Fruit fly (Drosophila melanogaster) whole organism, embryonic: ENCODE results near the gene Tango2.

Experiments used
- Asciz ChIP-seq: fragments of 200-800 bp; sonication (Bioruptor generic); optimal IDR thresholded peaks from 2 replicates; lab custom pipeline; 2017; ENCODE audit warnings: missing biosample characterization, mild to moderate bottlenecking, missing genetic modification characterization, missing genetic modification reagents
- CG10147 ChIP-seq: fragments of 200-800 bp; sonication (Bioruptor generic); optimal IDR thresholded peaks from 2 replicates; lab custom pipeline; 2019; ENCODE audit warnings: missing biosample characterization, mild to moderate bottlenecking, missing genetic modification characterization, moderate library complexity
- CG10274 ChIP-seq: fragments of 200-800 bp; sonication (Bioruptor generic); optimal IDR thresholded peaks from 3 replicates; lab custom pipeline; 2017; ENCODE audit warnings: missing biosample characterization, mild to moderate bottlenecking, missing genetic modification characterization
- CG10462 ChIP-seq: fragments of 200-800 bp; sonication (Bioruptor generic); optimal IDR thresholded peaks from 2 replicates; lab custom pipeline; 2016; ENCODE audit warnings: missing biosample characterization, missing genetic modification characterization
- CG10565 ChIP-seq: fragments of 200-800 bp; sonication (Bioruptor generic); optimal IDR thresholded peaks from 3 replicates; lab custom pipeline; 2016; ENCODE audit warnings: missing biosample characterization, mild to moderate bottlenecking, missing genetic modification characterization
- CG12155 ChIP-seq: fragments of 200-800 bp; sonication (Bioruptor generic); optimal IDR thresholded peaks from 3 replicates; lab custom pipeline; 2016; ENCODE audit warnings: missing biosample characterization, missing genetic modification characterization
- CG12659 ChIP-seq: fragments of 200-800 bp; sonication (Bioruptor generic); optimal IDR thresholded peaks from 3 replicates; lab custom pipeline; 2017; ENCODE audit warnings: mild to moderate bottlenecking, missing biosample characterization, missing genetic modification reagents, missing genetic modification characterization
- CG12769 ChIP-seq: fragments of 200-800 bp; sonication (Bioruptor generic); optimal IDR thresholded peaks from 2 replicates; lab custom pipeline; 2019; ENCODE audit warnings: missing biosample characterization, mild to moderate bottlenecking, missing genetic modification characterization, moderate library complexity
- CG13424 ChIP-seq: fragments of 200-800 bp; sonication (Bioruptor generic); optimal IDR thresholded peaks from 2 replicates; lab custom pipeline; 2019; ENCODE audit warnings: missing biosample characterization, mild to moderate bottlenecking, missing genetic modification characterization, moderate library complexity
- CG14965 ChIP-seq: fragments of 200-800 bp; sonication (Bioruptor generic); optimal IDR thresholded peaks from 2 replicates; lab custom pipeline; 2016; ENCODE audit warnings: missing biosample characterization, missing genetic modification characterization, borderline replicate concordance
- CG18619 ChIP-seq: fragments of 200-800 bp; sonication (Bioruptor generic); optimal IDR thresholded peaks from 3 replicates; lab custom pipeline; 2017; ENCODE audit warnings: missing biosample characterization, mild to moderate bottlenecking, missing genetic modification characterization
- CG31441 ChIP-seq: fragments of 200-800 bp; sonication (Bioruptor generic); IDR thresholded peaks from 2 replicates; pipeline ENCODE4 v1.3.6; 2022; ENCODE audit warnings: missing biosample characterization, missing genetic modification characterization
- CG3847 ChIP-seq: fragments of 200-800 bp; sonication (Bioruptor generic); IDR thresholded peaks from 2 replicates; pipeline ENCODE4 v1.3.6; 2022; ENCODE audit warnings: missing biosample characterization, missing genetic modification characterization
- CG42726 ChIP-seq: fragments of 200-800 bp; sonication (Bioruptor generic); IDR thresholded peaks from 2 replicates; pipeline ENCODE4 v1.3.6; 2022; ENCODE audit warnings: missing biosample characterization, missing genetic modification characterization; ENCODE audit not compliant: partially characterized antibody
- CG4730 ChIP-seq: fragments of 200-800 bp; sonication (Bioruptor generic); IDR thresholded peaks from 2 replicates; pipeline ENCODE4 v1.3.6; 2022; ENCODE audit warnings: missing biosample characterization, missing genetic modification characterization
- CG5245 ChIP-seq: fragments of 200-800 bp; sonication (Bioruptor generic); optimal IDR thresholded peaks from 3 replicates; lab custom pipeline; 2016; ENCODE audit warnings: missing biosample characterization, missing genetic modification characterization
- CG6272 ChIP-seq: fragments of 200-800 bp; sonication (Bioruptor generic); IDR thresholded peaks from 2 replicates; pipeline ENCODE4 v1.3.6; 2022; ENCODE audit warnings: missing biosample characterization, missing genetic modification characterization
- CG7357 ChIP-seq: fragments of 200-800 bp; sonication (Bioruptor generic); IDR thresholded peaks from 3 replicates; pipeline ENCODE4 v1.3.6; 2022; ENCODE audit warnings: missing biosample characterization, missing genetic modification characterization
- CG7745 ChIP-seq: fragments of 200-800 bp; sonication (Bioruptor generic); optimal IDR thresholded peaks from 2 replicates; lab custom pipeline; 2018; ENCODE audit warnings: missing biosample characterization, mild to moderate bottlenecking, missing genetic modification characterization, moderate library complexity
- CG7987 ChIP-seq: fragments of 200-800 bp; sonication (Bioruptor generic); optimal IDR thresholded peaks from 2 replicates; lab custom pipeline; 2018; ENCODE audit warnings: missing biosample characterization, mild to moderate bottlenecking, missing genetic modification characterization, moderate library complexity
- CG8924 ChIP-seq: fragments of 200-800 bp; optimal IDR thresholded peaks from 3 replicates; lab custom pipeline; 2019; ENCODE audit warnings: missing biosample characterization, mild to moderate bottlenecking, missing genetic modification characterization, moderate library complexity
- CG8944 ChIP-seq: fragments of 200-800 bp; sonication (Bioruptor generic); optimal IDR thresholded peaks from 3 replicates; lab custom pipeline; 2016; ENCODE audit warnings: missing biosample characterization, missing genetic modification characterization
- CG9932 ChIP-seq: fragments of 200-800 bp; sonication (Bioruptor generic); IDR thresholded peaks from 2 replicates; pipeline ENCODE4 v1.3.6; 2022; ENCODE audit warnings: missing biosample characterization, missing genetic modification characterization
- Camta ChIP-seq: fragments of 200-800 bp; sonication (Bioruptor generic); optimal IDR thresholded peaks from 2 replicates; lab custom pipeline; 2016; ENCODE audit warnings: missing biosample characterization, missing genetic modification characterization
- D ChIP-seq, 2 experiments: fragments of 200-800 bp in 1 of 2; fragments of >200 bp in 1 of 2; sonication (Bioruptor generic) in 1 of 2; optimal IDR thresholded peaks; 2 replicates in 1 of 2; 3 replicates in 1 of 2; lab custom pipeline; 2017; ENCODE audit warnings: mild to moderate bottlenecking in 1 of 2, missing biosample characterization in 1 of 2, missing genetic modification characterization in 1 of 2, missing genetic modification reagents in 1 of 2
- Dbx ChIP-seq: fragments of 200-800 bp; sonication (Bioruptor generic); IDR thresholded peaks from 3 replicates; pipeline ENCODE4 v1.3.6; 2022; ENCODE audit warnings: missing biosample characterization, missing genetic modification characterization
- Ets65A ChIP-seq: fragments of 200-800 bp; sonication (Bioruptor generic); peaks from one replicate; lab custom pipeline; 2016; ENCODE audit warnings: missing biosample characterization, missing genetic modification characterization
- H2.0 ChIP-seq: fragments of 200-800 bp; sonication (Bioruptor generic); IDR thresholded peaks from 2 replicates; pipeline ENCODE4 v1.3.6; 2022; ENCODE audit warnings: missing biosample characterization, missing genetic modification characterization
- HLHmδ ChIP-seq: fragments of 200-800 bp; sonication (Bioruptor generic); optimal IDR thresholded peaks from 2 replicates; lab custom pipeline; 2018; ENCODE audit warnings: missing biosample characterization, mild to moderate bottlenecking, missing genetic modification characterization, moderate library complexity
- Oaz ChIP-seq: fragments of 200-800 bp; sonication (Bioruptor generic); IDR thresholded peaks from 2 replicates; pipeline ENCODE4 v1.3.6; 2022; ENCODE audit warnings: missing biosample characterization, missing genetic modification characterization
- Sry-β ChIP-seq: fragments of 200-800 bp; sonication (Bioruptor generic); optimal IDR thresholded peaks from 2 replicates; lab custom pipeline; 2018; ENCODE audit warnings: missing biosample characterization, mild to moderate bottlenecking, missing genetic modification characterization, moderate library complexity
- abd-A ChIP-seq: fragments of 200-800 bp; sonication (Bioruptor generic); optimal IDR thresholded peaks from 3 replicates; lab custom pipeline; 2019; ENCODE audit warnings: missing biosample characterization, mild to moderate bottlenecking, missing genetic modification characterization, moderate library complexity
- dmrt11E ChIP-seq: fragments of 200-800 bp; sonication (Bioruptor generic); optimal IDR thresholded peaks from 3 replicates; lab custom pipeline; 2018; ENCODE audit warnings: missing biosample characterization, mild to moderate bottlenecking, missing genetic modification characterization, moderate library complexity
- ems ChIP-seq: fragments of 200-800 bp; sonication (Bioruptor generic); optimal IDR thresholded peaks from 3 replicates; lab custom pipeline; 2016; ENCODE audit warnings: missing biosample characterization, missing genetic modification characterization
- esg ChIP-seq: fragments of 200-800 bp; sonication (Bioruptor generic); conservative IDR thresholded peaks from 2 replicates; pipeline ENCODE4 v1.3.6; 2022; ENCODE audit warnings: missing biosample characterization, missing genetic modification characterization
- fd3F ChIP-seq: fragments of 200-800 bp; sonication (Bioruptor generic); optimal IDR thresholded peaks from 2 replicates; lab custom pipeline; 2018; ENCODE audit warnings: missing biosample characterization, mild to moderate bottlenecking, missing genetic modification characterization, moderate library complexity
- gcm ChIP-seq: fragments of 200-800 bp; sonication (Bioruptor generic); optimal IDR thresholded peaks from 2 replicates; lab custom pipeline; 2019; ENCODE audit warnings: missing biosample characterization, mild to moderate bottlenecking, missing genetic modification characterization, moderate library complexity
- her ChIP-seq: fragments of 200-800 bp; sonication (Bioruptor generic); optimal IDR thresholded peaks from 2 replicates; lab custom pipeline; 2016; ENCODE audit warnings: missing biosample characterization, missing genetic modification characterization
- kni ChIP-seq: fragments of 200-800 bp; sonication (Bioruptor generic); optimal IDR thresholded peaks from 3 replicates; lab custom pipeline; 2017; ENCODE audit warnings: mild to moderate bottlenecking, missing biosample characterization, missing genetic modification reagents, missing genetic modification characterization
- nmo ChIP-seq: fragments of 200-800 bp; sonication (Bioruptor generic); optimal IDR thresholded peaks from 2 replicates; lab custom pipeline; 2018; ENCODE audit warnings: missing biosample characterization, mild to moderate bottlenecking, missing genetic modification characterization, moderate library complexity
- pzg ChIP-seq: fragments of 200-800 bp; sonication (Bioruptor generic); optimal IDR thresholded peaks from 3 replicates; lab custom pipeline; 2018; ENCODE audit warnings: missing biosample characterization, mild to moderate bottlenecking, missing genetic modification characterization, moderate library complexity
- run ChIP-seq: fragments of 200-800 bp; sonication (Bioruptor generic); optimal IDR thresholded peaks from 3 replicates; lab custom pipeline; 2018; ENCODE audit warnings: missing biosample characterization, mild to moderate bottlenecking, missing genetic modification characterization
- sim ChIP-seq: fragments of 200-800 bp; sonication (Bioruptor generic); IDR thresholded peaks from 2 replicates; pipeline ENCODE4 v1.3.6; 2022; ENCODE audit warnings: missing biosample characterization, missing genetic modification characterization
- sisA ChIP-seq: fragments of 200-800 bp; sonication (Bioruptor generic); IDR thresholded peaks from 2 replicates; pipeline ENCODE4 v1.3.6; 2022; ENCODE audit warnings: missing biosample characterization, missing genetic modification characterization
- slp2 ChIP-seq: fragments of 200-800 bp; sonication (Bioruptor generic); optimal IDR thresholded peaks from 2 replicates; lab custom pipeline; 2016; ENCODE audit warnings: missing biosample characterization, missing genetic modification characterization
- sob ChIP-seq: fragments of 200-800 bp; sonication (Bioruptor generic); IDR thresholded peaks from 2 replicates; pipeline ENCODE4 v1.3.6; 2022; ENCODE audit warnings: missing biosample characterization, missing genetic modification characterization
- stwl ChIP-seq: fragments of 200-800 bp; sonication (Bioruptor generic); optimal IDR thresholded peaks from 3 replicates; lab custom pipeline; 2018; ENCODE audit warnings: missing biosample characterization, mild to moderate bottlenecking, missing genetic modification characterization, moderate library complexity
- tna ChIP-seq: fragments of 200-800 bp; sonication (Bioruptor generic); IDR thresholded peaks from 2 replicates; pipeline ENCODE4 v1.3.6; 2022; ENCODE audit warnings: missing biosample characterization, missing genetic modification characterization; ENCODE audit not compliant: partially characterized antibody
- vnd ChIP-seq: fragments of 200-800 bp; sonication (Bioruptor generic); IDR thresholded peaks from 3 replicates; pipeline ENCODE4 v1.3.6; 2022; ENCODE audit warnings: missing biosample characterization, missing genetic modification characterization; ENCODE audit not compliant: partially characterized antibody
- zfh2 ChIP-seq: fragments of 200-800 bp; sonication (Bioruptor generic); optimal IDR thresholded peaks from 2 replicates; lab custom pipeline; 2016; ENCODE audit warnings: missing biosample characterization, missing genetic modification characterization

Gene Tango2

DNA sequence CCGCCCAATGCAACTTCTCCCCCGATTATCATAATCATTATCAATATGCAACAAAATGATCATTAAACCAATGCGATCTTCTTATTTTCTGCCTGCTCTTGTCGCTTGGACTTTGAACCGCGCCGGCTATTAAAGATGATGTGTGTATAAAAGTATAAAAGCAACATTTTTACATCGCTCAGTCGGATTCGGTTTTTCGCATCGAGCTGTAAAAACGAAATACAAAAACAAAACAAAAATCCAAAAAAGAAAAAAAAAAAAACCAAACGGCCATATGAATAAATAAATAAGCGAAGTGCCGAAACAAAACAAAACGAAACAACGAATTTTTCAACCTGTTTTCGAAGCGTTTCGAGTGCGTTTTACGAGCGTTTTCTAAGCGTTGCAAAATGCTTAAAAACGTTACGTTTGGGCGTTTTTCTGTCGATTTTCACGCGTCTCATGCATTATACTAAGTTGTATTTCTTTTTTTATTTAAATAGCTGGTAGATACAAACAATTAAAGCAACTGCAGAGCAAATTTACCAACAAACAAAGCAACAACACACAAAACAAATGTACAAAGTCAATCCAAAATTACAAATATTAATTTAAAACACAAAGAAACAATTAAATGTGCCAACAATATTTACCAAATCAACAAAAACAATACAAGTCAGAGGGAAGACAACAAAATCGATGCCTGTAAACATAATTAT is 28.1 kb downstream of the Tango2 start (continued):
- TF ChIP-seq esg (GFP tag; lab: Robert Waterston, UW) (no peak), CG18619 (GFP tag; lab: Kevin White, UChicago) (no peak), nmo (no peak), abd-A (tag; lab: Kevin White, UChicago) (no peak), Camta (no peak), CG10147 (no peak), sob (GFP tag; lab: Robert Waterston, UW) (no peak), CG10274 (no peak), CG6272 (GFP tag; lab: Robert Waterston, UW) (no peak), Sry-β (GFP tag; lab: Kevin White, UChicago) (peak; percentile 1), CG42726 (no peak), CG10565 (no peak), pzg (GFP tag; lab: Kevin White, UChicago) (no peak), sisA (GFP tag; lab: Robert Waterston, UW) (no peak), CG7987 (GFP tag; lab: Kevin White, UChicago) (peak; percentile 22), Ets65A (GFP tag; lab: Kevin White, UChicago) (no peak), run (tag; lab: Kevin White, UChicago) (no peak), CG7745 (no peak), ems (GFP tag; lab: Kevin White, UChicago) (no peak), CG5245 (no peak), Oaz (GFP tag; lab: Robert Waterston, UW) (no peak), slp2 (GFP tag; lab: Kevin White, UChicago) (no peak), CG12769 (tag; lab: Kevin White, UChicago) (no peak), CG3847 (GFP tag; lab: Robert Waterston, UW) (no peak), CG14965 (GFP tag; lab: Kevin White, UChicago) (no peak), CG12155 (GFP tag; lab: Kevin White, UChicago) (no peak), CG9932 (GFP tag; lab: Robert Waterston, UW) (no peak), HLHmδ (GFP tag; lab: Kevin White, UChicago) (no peak), vnd (GFP tag; lab: Robert Waterston, UW) (no peak), H2.0 (no peak), CG10462 (GFP tag; lab: Kevin White, UChicago) (no peak), stwl (tag; lab: Kevin White, UChicago) (no peak), kni (GFP tag; lab: Kevin White, UChicago) (no peak), CG4730 (no peak), Dbx (no peak), zfh2 (no peak), CG13424 (tag; lab: Kevin White, UChicago) (no peak), CG8944 (GFP tag; lab: Kevin White, UChicago) (no peak), fd3F (GFP tag; lab: Kevin White, UChicago) (peak; percentile 72), Asciz (peak; percentile 78), tna (no peak), her (GFP tag; lab: Kevin White, UChicago) (no peak), D (optimal IDR thresholded peaks at IDR 0.05; lab: Kevin White, UChicago) (no peak), D (GFP tag; optimal IDR thresholded peaks at IDR 0.05; lab: Kevin White, UChicago) (no peak), sim (no peak), CG8924 (tag; lab: Kevin White, UChicago) (peak; percentile 19), CG12659 (GFP tag; lab: Kevin White, UChicago) (peak; percentile 16), dmrt11E (no peak), gcm (GFP tag; lab: Kevin White, UChicago) (no peak), CG31441 (GFP tag; lab: Robert Waterston, UW) (peak; percentile 47), CG7357 (no peak)
